Fruit fly (Drosophila melanogaster): ENCODE data around the gene C3G.

Gene C3G

DNA sequence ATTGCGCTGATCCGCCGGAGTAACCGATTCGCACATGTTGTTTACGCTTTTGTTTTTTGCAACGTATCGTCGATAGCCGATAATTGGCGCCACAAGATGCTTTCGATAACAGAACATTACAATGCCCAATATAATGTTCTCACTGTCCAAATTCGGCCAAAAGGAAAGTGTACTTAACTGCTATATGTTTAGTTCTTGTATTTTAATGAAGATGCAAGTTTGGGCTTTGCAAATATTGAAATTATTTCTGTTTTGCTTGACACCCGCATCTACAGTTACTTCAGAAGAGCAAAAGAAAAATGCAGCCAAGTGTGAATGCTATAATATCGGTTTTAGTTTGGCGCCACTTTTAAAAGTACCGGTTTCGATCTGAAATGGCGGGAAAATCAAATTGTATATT lies 49.2 kb upstream of the C3G start (continued):
- TF ChIP-seq CG4318 (GFP tag; optimal IDR thresholded peaks at IDR 0.05) (peak; percentile 85), CG34406 (GFP tag; optimal IDR thresholded peaks at IDR 0.05) (peak; percentile 89), Met (GFP tag; optimal IDR thresholded peaks at IDR 0.05) (peak; percentile 94), CG11762 (GFP tag; optimal IDR thresholded peaks at IDR 0.05; ENCODE audit: insufficient read depth) (peak; percentile 83), pdm3 (GFP tag; optimal IDR thresholded peaks at IDR 0.05) (peak; percentile 95), CG8119 (GFP tag; IDR thresholded peaks at IDR 0.05) (peak; percentile 87), Eip75B (GFP tag; optimal IDR thresholded peaks at IDR 0.05) (peak; percentile 91), CG15336 (GFP tag; IDR thresholded peaks at IDR 0.05) (peak; percentile 84), CG3919 (GFP tag; optimal IDR thresholded peaks at IDR 0.05) (peak; percentile 93), CG11902 (GFP tag; optimal IDR thresholded peaks at IDR 0.05) (peak; percentile 90), CG16779 (tag; optimal IDR thresholded peaks at IDR 0.05) (peak; percentile 72), Sox14 (GFP tag; optimal IDR thresholded peaks at IDR 0.05) (peak; percentile 96)

- TF ChIP-seq Eip75B (GFP tag; optimal IDR thresholded peaks at IDR 0.05) (peak; percentile 83), CG6163 (GFP tag; IDR thresholded peaks at IDR 0.05) (peak; percentile 86), Eip93F (GFP tag; optimal IDR thresholded peaks at IDR 0.05) (peak; percentile 57), CG8632 (GFP tag; optimal IDR thresholded peaks at IDR 0.05) (peak; percentile 66), CG34406 (GFP tag; optimal IDR thresholded peaks at IDR 0.05) (peak; percentile 82), CG16779 (tag; optimal IDR thresholded peaks at IDR 0.05) (peak; percentile 59), CG3919 (GFP tag; optimal IDR thresholded peaks at IDR 0.05) (peak; percentile 82), pdm3 (GFP tag; optimal IDR thresholded peaks at IDR 0.05) (peak; percentile 88), CG6276 (GFP tag; optimal IDR thresholded peaks at IDR 0.05) (peak; percentile 88), CG11902 (GFP tag; optimal IDR thresholded peaks at IDR 0.05) (peak; percentile 66), Gug (GFP tag; IDR thresholded peaks at IDR 0.05) (peak; percentile 79), ss (GFP tag; optimal IDR thresholded peaks at IDR 0.05) (peak; percentile 65 to 79), fkh (GFP tag; optimal IDR thresholded peaks at IDR 0.05) (peak; percentile 74), CG32006 (GFP tag; optimal IDR thresholded peaks at IDR 0.05) (peak; percentile 83), dac (GFP tag; optimal IDR thresholded peaks at IDR 0.05) (peak; percentile 71), CG8319 (GFP tag; optimal IDR thresholded peaks at IDR 0.05) (peak; percentile 72), Hr39 (GFP tag; optimal IDR thresholded peaks at IDR 0.05) (peak; percentile 85), spab (GFP tag; optimal IDR thresholded peaks at IDR 0.05) (peak; percentile 67), Eip78C (GFP tag) (peak; percentile 95), Ets21C (GFP tag; optimal IDR thresholded peaks at IDR 0.05) (peak; percentile 77), Sox15 (GFP tag; optimal IDR thresholded peaks at IDR 0.05) (peak; percentile 74), vri (GFP tag; optimal IDR thresholded peaks at IDR 0.05) (peak; percentile 80), CG1621 (tag; optimal IDR thresholded peaks at IDR 0.05) (peak; percentile 51), CG9139 (GFP tag; optimal IDR thresholded peaks at IDR 0.05) (peak; percentile 60), CG31627 (GFP tag; optimal IDR thresholded peaks at IDR 0.05) (peak; percentile 88), CG4318 (GFP tag; optimal IDR thresholded peaks at IDR 0.05) (peak; percentile 70), Ets96B (tag; optimal IDR thresholded peaks at IDR 0.05) (peak; percentile 83), Smox (GFP tag; optimal IDR thresholded peaks at IDR 0.05) (peak; percentile 87), Lpt (GFP tag; optimal IDR thresholded peaks at IDR 0.05) (peak; percentile 74), cyc (GFP tag; optimal IDR thresholded peaks at IDR 0.05) (peak; percentile 83), dsx (GFP tag; optimal IDR thresholded peaks at IDR 0.05; ENCODE audit: poor library complexity, severe bottlenecking) (peak; percentile 78), salr (GFP tag; optimal IDR thresholded peaks at IDR 0.05) (peak; percentile 53 to 81), net (GFP tag; optimal IDR thresholded peaks at IDR 0.05) (peak; percentile 83), CG11294 (GFP tag; IDR thresholded peaks at IDR 0.05) (peak; percentile 69), esn (GFP tag; optimal IDR thresholded peaks at IDR 0.05) (peak; percentile 91), Hr38 (GFP tag; optimal IDR thresholded peaks at IDR 0.05) (no peak), eg (GFP tag; IDR thresholded peaks at IDR 0.05) (peak; percentile 90), CG10669 (GFP tag; optimal IDR thresholded peaks at IDR 0.05) (peak; percentile 75), CG6854 (GFP tag; optimal IDR thresholded peaks at IDR 0.05) (peak; percentile 67), Hr4 (GFP tag; optimal IDR thresholded peaks at IDR 0.05) (peak; percentile 81), CG6808 (GFP tag; optimal IDR thresholded peaks at IDR 0.05) (peak; percentile 76), Met (GFP tag; optimal IDR thresholded peaks at IDR 0.05) (peak; percentile 87), fd85E (GFP tag; optimal IDR thresholded peaks at IDR 0.05) (peak; percentile 34)
These were observed 46.0 kb upstream of the C3G start, which contains the start of the genes Cht11 and CG4558 for dm6 chrX:6849178-6849956. Gene Cht11 (minus strand): TSS chrX:6849517. Gene CG4558 (plus strand): TSS chrX:6849770.

All from whole organism, prepupa.